Fruit fly (Drosophila melanogaster): ENCODE measurements around the gene Sirup.

dm6 chr2L:7984889-7985514 lies 13.7 kb upstream of the Sirup start:
- TF ChIP-seq h (GFP tag; optimal IDR thresholded peaks at IDR 0.05), result peak; percentile 55
- no peak for TF ChIP-seq Dif (GFP tag; optimal IDR thresholded peaks at IDR 0.05; ENCODE audit: partially characterized antibody)
- TF ChIP-seq Abd-B (GFP tag; optimal IDR thresholded peaks at IDR 0.05), result no peak
- TF ChIP-seq Mio (GFP tag; optimal IDR thresholded peaks at IDR 0.05), result no peak
- TF ChIP-seq psq (GFP tag; optimal IDR thresholded peaks at IDR 0.05), result no peak
- TF ChIP-seq pan (optimal IDR thresholded peaks at IDR 0.05), result no peak
- peak; percentile 49 for TF ChIP-seq rgr (GFP tag; optimal IDR thresholded peaks at IDR 0.05)
- no peak for TF ChIP-seq CG9705 (GFP tag; optimal IDR thresholded peaks at IDR 0.05)
- no peak for TF ChIP-seq jim (GFP tag; optimal IDR thresholded peaks at IDR 0.05)

Data from whole organism, wandering third instar larva.